Worm (Caenorhabditis elegans) whole organism, midembryonic: Measurements from ENCODE around the gene fbxa-164.
"Not testable (repeated sequence)": the region's sequence is repeated elsewhere in the genome, so short reads cannot be mapped to it uniquely, and the experiment has no call there.

Experiments
- T22C8.4 ChIP-seq: fragments of 200-800 bp; sonication (Bioruptor generic); IDR thresholded peaks from 2 replicates; pipeline ENCODE4 v1.3.6; 2022; ENCODE audit warnings: missing genetic modification characterization, missing compliant biosample characterization
- cog-1 ChIP-seq: sonication (generic microtip); optimal IDR thresholded peaks from 2 replicates; lab custom pipeline; 2016; ENCODE audit warnings: missing genetic modification characterization, missing compliant biosample characterization
- flt-1 ChIP-seq: fragments of 200-800 bp; sonication (Bioruptor generic); IDR thresholded peaks from 2 replicates; pipeline ENCODE4 v1.3.6; 2022; ENCODE audit warnings: missing genetic modification characterization, missing compliant biosample characterization
- klf-2 ChIP-seq: fragments of 200-800 bp; sonication (Bioruptor generic); conservative IDR thresholded peaks from 2 replicates; pipeline ENCODE4 v1.3.6; 2022; ENCODE audit warnings: missing genetic modification reagents, missing genetic modification characterization, missing compliant biosample characterization
- med-1 ChIP-seq: sonication (generic microtip); optimal IDR thresholded peaks from 2 replicates; lab custom pipeline; 2017; ENCODE audit warnings: missing genetic modification characterization, mild to moderate bottlenecking, missing compliant biosample characterization, antibody characterized with exemption, missing genetic modification reagents; ENCODE audit not compliant: insufficient read depth
- ref-1 ChIP-seq: fragments of 200-800 bp; sonication (Bioruptor generic); conservative IDR thresholded peaks from 2 replicates; pipeline ENCODE4 v1.3.6; 2022; ENCODE audit warnings: missing genetic modification reagents, missing genetic modification characterization, missing compliant biosample characterization
- tab-1 ChIP-seq: fragments of 200-800 bp; sonication (Bioruptor generic); IDR thresholded peaks from 2 replicates; pipeline ENCODE4 v1.3.6; 2022; ENCODE audit warnings: missing genetic modification characterization, missing compliant biosample characterization
- ztf-23 ChIP-seq: fragments of 200-800 bp; sonication (Bioruptor generic); IDR thresholded peaks from 2 replicates; pipeline ENCODE4 v1.3.6; 2022; ENCODE audit warnings: missing genetic modification reagents, missing genetic modification characterization, missing compliant biosample characterization
- ztf-29 ChIP-seq: fragments of 200-800 bp; sonication (Bioruptor generic); IDR thresholded peaks from 2 replicates; pipeline ENCODE4 v1.3.6; 2022; ENCODE audit warnings: missing genetic modification reagents, missing genetic modification characterization, missing compliant biosample characterization

The fbxa-164 gene

DNA sequence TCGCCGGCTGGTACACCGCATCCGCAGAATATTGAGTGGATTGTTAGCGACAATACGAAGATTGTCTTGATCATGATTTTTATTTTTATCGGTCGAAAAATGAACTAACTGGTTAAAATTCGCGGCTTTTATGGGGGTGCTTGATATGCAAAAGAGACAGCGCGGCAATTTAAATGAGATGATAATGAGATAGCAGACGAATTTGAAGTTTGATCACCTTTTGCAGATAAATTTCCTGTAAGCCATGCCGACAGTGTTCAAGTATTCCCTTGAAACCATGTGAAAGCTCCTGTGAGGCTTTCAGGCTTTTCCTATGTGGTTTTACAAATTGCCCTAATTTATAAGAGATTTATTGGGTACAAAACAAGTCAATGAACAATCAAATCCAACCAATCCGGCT is 32.3 kb upstream of the fbxa-164 start, which contains the start of gene ZC204.17:
ZC204.17 (minus strand) TSS at position 101 of the 400 bp plus-strand sequence.
- TF ChIP-seq tab-1 (GFP tag; lab: Robert Waterston, UW) (no peak), T22C8.4 (no peak), ztf-29 (GFP tag; lab: Robert Waterston, UW) (no peak), cog-1 (tag; lab: Kevin White, UChicago) (no peak), flt-1 (GFP tag; lab: Robert Waterston, UW) (no peak), klf-2 (GFP tag; lab: Robert Waterston, UW) (no peak), med-1 (GFP tag; lab: Kevin White, UChicago) (no peak)

ce11 chrII:1644777-1645348 is 31.0 kb upstream of the fbxa-164 start, which contains the start of gene ZC204.6:
TSS of gene ZC204.6 (minus strand) at chrII:1644827.
- no peak for TF ChIP-seq flt-1 (GFP tag; lab: Robert Waterston, UW)
- no peak for TF ChIP-seq T22C8.4
- TF ChIP-seq tab-1 (GFP tag; lab: Robert Waterston, UW): no peak
- no peak for TF ChIP-seq ztf-23 (GFP tag; lab: Robert Waterston, UW)
- TF ChIP-seq med-1 (GFP tag; lab: Kevin White, UChicago): no peak
- TF ChIP-seq cog-1 (tag; lab: Kevin White, UChicago): no peak
- no peak for TF ChIP-seq ztf-29 (GFP tag; lab: Robert Waterston, UW)
- no peak for TF ChIP-seq ref-1 (GFP tag; lab: Robert Waterston, UW)
- no peak for TF ChIP-seq klf-2 (GFP tag; lab: Robert Waterston, UW)

DNA sequence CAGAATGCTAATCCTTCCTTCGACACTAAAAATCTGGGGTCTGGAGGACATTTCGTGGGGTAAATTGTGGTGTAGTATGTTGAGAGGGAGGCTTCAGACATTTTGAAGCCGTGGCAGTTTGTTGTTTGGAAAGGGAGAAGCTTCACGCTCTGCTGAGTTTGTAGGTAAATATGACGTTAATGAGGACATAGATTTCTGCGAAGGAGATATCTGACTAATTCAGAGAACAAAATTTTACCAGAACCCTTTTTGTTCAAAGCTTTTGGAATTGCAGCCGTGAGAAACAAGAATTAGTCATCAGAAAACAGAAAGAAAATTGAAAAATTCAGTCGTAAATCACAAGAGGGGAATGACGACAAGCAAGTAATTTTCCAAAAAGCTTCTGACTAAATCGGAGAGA is 26.6 kb upstream of the fbxa-164 start, which contains the start of gene srh-72:
srh-72 (minus strand) TSS at position 101 of the 400 bp plus-strand sequence.
- TF ChIP-seq klf-2 (GFP tag; lab: Robert Waterston, UW) (no peak), ztf-23 (GFP tag; lab: Robert Waterston, UW) (no peak)

DNA sequence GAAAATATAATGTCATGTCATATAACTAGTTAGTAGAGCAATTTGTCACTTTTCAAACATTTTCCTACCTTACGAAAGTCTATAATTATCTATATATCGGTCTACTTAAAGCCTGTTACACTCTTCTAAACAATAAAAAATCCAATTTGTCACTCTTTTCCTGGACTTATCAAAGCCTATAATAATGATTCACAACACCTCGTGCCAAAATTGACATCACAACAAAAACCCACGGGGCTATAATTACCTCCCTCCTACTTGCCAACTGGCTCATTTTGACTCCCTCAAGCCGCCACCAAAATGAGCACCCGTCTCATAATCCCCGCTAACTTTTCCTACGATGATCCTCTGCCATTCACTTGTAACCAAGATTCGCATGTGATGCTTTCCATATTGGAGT is 22.5 kb upstream of the fbxa-164 start, which contains the start of gene srg-20:
srg-20 (plus strand) TSS at position 301 of the 400 bp plus-strand sequence.
- not testable (repeated sequence) for TF ChIP-seq flt-1, ref-1, tab-1 (GFP tag; lab: Robert Waterston, UW)

- TF ChIP-seq ztf-23 (GFP tag; lab: Robert Waterston, UW) (no peak), tab-1 (GFP tag; lab: Robert Waterston, UW) (no peak), klf-2 (GFP tag; lab: Robert Waterston, UW) (no peak), ref-1 (GFP tag; lab: Robert Waterston, UW) (no peak), cog-1 (tag; lab: Kevin White, UChicago) (no peak), flt-1 (GFP tag; lab: Robert Waterston, UW) (no peak), med-1 (GFP tag; lab: Kevin White, UChicago) (no peak), ztf-29 (GFP tag; lab: Robert Waterston, UW) (no peak), T22C8.4 (no peak)
Measured at ce11 chrII:1635969-1636368, 22.1 kb upstream of the fbxa-164 start.

- not testable (repeated sequence) for TF ChIP-seq T22C8.4; ztf-23 (GFP tag; lab: Robert Waterston, UW); ref-1 (GFP tag; lab: Robert Waterston, UW)
Measured at ce11 chrII:1633490-1633889, 19.6 kb upstream of the fbxa-164 start, which contains the start of gene C08E3.1. TSS of gene C08E3.1 (plus strand) at chrII:1633790.

- not testable (repeated sequence) for TF ChIP-seq ztf-23 (GFP tag; lab: Robert Waterston, UW); tab-1 (GFP tag; lab: Robert Waterston, UW); cog-1 (tag; lab: Kevin White, UChicago)
Measured at ce11 chrII:1632216-1632615, 18.3 kb upstream of the fbxa-164 start, which contains the start of gene C08E3.13. TSS of gene C08E3.13 (minus strand) at chrII:1632316.

DNA sequence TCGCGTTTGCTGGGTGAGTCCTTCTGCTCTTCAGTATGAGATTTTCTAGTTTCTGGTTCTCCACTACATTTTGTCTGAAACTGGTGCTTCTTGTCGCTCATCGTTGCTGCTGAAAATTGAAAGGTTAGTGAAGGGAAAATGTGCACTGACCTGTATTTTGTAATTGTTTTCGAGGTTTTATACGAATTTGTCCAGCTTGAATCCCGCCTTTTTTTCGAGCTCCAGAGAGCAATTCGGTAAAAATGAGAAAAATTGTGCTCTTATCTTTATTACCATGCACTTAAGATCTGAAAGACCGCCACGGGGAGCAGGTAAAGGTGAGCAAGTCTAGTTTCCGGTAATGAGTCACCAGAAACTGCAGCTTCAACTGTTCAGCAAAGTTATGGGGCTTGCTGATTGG is 13.9 kb upstream of the fbxa-164 start, which contains the start of gene C08E3.15:
C08E3.15 (minus strand) TSS at position 101 of the 400 bp plus-strand sequence.
- not testable (repeated sequence) for TF ChIP-seq ztf-29, flt-1, klf-2 (GFP tag; lab: Robert Waterston, UW)

DNA sequence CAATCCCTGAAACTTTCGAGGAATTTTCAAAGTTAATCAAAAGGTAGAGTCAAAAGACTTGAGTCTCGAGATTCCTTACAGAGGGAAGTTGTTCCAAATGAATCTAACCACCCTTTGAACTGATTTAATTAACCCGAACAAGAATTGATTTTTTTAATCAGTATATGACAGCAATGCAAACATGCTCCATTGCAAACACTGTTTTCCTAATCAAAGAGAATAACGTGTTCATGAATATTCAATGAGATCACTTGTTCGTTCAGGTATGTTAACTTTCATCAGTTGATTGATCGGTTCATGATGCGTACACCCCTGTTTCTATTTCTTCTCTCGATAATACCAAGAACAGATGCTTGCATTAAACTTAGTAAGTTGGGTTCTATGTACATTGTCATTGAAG is 11.8 kb upstream of the fbxa-164 start, which contains the start of gene C08E3.14:
C08E3.14 (plus strand) TSS at position 301 of the 400 bp plus-strand sequence.
- TF ChIP-seq flt-1 (GFP tag; lab: Robert Waterston, UW) (no peak), ztf-29 (GFP tag; lab: Robert Waterston, UW) (no peak), T22C8.4 (no peak), cog-1 (tag; lab: Kevin White, UChicago) (no peak), med-1 (GFP tag; lab: Kevin White, UChicago) (no peak), ref-1 (GFP tag; lab: Robert Waterston, UW) (no peak), ztf-23 (GFP tag; lab: Robert Waterston, UW) (no peak), tab-1 (GFP tag; lab: Robert Waterston, UW) (no peak), klf-2 (GFP tag; lab: Robert Waterston, UW) (no peak)

- TF ChIP-seq med-1 (GFP tag; lab: Kevin White, UChicago): no peak
- TF ChIP-seq T22C8.4: no peak
- no peak for TF ChIP-seq flt-1 (GFP tag; lab: Robert Waterston, UW)
- no peak for TF ChIP-seq ref-1 (GFP tag; lab: Robert Waterston, UW)
- TF ChIP-seq ztf-23 (GFP tag; lab: Robert Waterston, UW): no peak
- TF ChIP-seq cog-1 (tag; lab: Kevin White, UChicago): no peak
- TF ChIP-seq ztf-29 (GFP tag; lab: Robert Waterston, UW): no peak
- TF ChIP-seq tab-1 (GFP tag; lab: Robert Waterston, UW): no peak
- no peak for TF ChIP-seq klf-2 (GFP tag; lab: Robert Waterston, UW)
Measured at ce11 chrII:1624572-1624971, 10.7 kb upstream of the fbxa-164 start, which contains the start of gene fbxa-160. TSS of gene fbxa-160 (minus strand) at chrII:1624672.
